Fruit fly (Drosophila melanogaster): ENCODE results near the gene CG10948.

- TF ChIP-seq Dll (optimal IDR thresholded peaks at IDR 0.05) (no peak), usp (GFP tag; optimal IDR thresholded peaks at IDR 0.05) (no peak), CG8478 (optimal IDR thresholded peaks at IDR 0.05) (no peak), psq (optimal IDR thresholded peaks at IDR 0.05) (no peak), pan (optimal IDR thresholded peaks at IDR 0.05) (no peak), EcR (GFP tag; optimal IDR thresholded peaks at IDR 0.05) (no peak)
Measured at dm6 chr3L:12796077-12796641, 53.8 kb downstream of the CG10948 start.
